Fruit fly (Drosophila melanogaster): ENCODE data around the gene pns.
A peak's percentile ranks its signal among the peaks of the same experiment; 100 is the strongest.

pns gene

DNA sequence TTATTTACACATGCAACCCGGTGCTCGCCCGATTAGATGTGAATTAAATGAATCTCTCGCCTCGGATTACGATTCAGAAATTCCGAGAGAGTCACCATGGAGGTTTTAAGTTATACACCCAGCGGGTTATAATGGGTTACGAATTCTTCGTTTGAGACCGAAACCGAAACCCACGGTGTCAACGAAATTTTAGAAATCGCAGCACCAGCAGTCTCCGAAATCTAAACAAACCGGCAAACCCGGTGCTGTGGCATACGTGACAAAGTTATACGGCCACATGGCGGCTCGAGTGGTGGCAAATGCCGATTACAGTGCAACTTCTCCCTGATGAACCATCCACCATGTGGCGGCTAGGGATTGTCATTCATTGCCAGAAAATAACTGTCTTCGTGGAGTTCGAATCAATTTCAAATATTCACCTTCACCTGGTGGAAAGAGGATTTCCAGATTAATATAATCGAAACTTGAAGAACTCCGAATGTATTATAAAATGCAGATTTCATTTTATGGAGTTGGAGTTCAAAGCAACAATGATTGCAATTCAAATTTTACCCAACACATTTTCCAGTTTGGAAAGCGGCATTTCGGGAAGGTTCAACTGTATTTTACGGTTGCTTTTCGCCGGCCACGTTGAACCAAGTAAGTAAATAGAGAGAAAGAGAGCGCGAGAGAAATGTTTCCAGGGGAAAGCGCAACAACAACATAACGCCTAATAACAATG is 21.0 kb upstream of the pns start (continued):
- peak; percentile 35; the same call in 1 of the 2 replicates for TF ChIP-seq E2f2 (GFP tag; IDR thresholded peaks at IDR 0.05)
- peak; percentile 82 for TF ChIP-seq Oli (tag; optimal IDR thresholded peaks at IDR 0.05)
- no peak for TF ChIP-seq CG2129 (GFP tag; IDR thresholded peaks at IDR 0.05; ENCODE audit: partially characterized antibody)
- peak; percentile 69 for TF ChIP-seq vvl (GFP tag; IDR thresholded peaks at IDR 0.05)
- peak; percentile 36 for TF ChIP-seq esg (GFP tag; conservative IDR thresholded peaks at IDR 0.05)
- peak in 1 of 2 experiments; percentile 78 for TF ChIP-seq Hr51 (GFP tag; optimal IDR thresholded peaks at IDR 0.05)
- peak; percentile 19; the same call in 1 of the 2 replicates for TF ChIP-seq klu (GFP tag; IDR thresholded peaks at IDR 0.05)
- no peak for TF ChIP-seq z (GFP tag; IDR thresholded peaks at IDR 0.05)
- TF ChIP-seq CG1603 (tag; optimal IDR thresholded peaks at IDR 0.05), result peak; percentile 70
- peak; percentile 49; the same call in 1 of the 2 replicates for TF ChIP-seq CG14014 (GFP tag; IDR thresholded peaks at IDR 0.05)
- 0 out of 2 replicates have a peak, but pooled peaks have one; percentile 32 for TF ChIP-seq sens-2 (GFP tag; IDR thresholded peaks at IDR 0.05)
- peak; percentile 34 for TF ChIP-seq CG2116 (GFP tag; optimal IDR thresholded peaks at IDR 0.05)
- peak; percentile 52 for TF ChIP-seq jumu (GFP tag; optimal IDR thresholded peaks at IDR 0.05)
- peak; percentile 74 for TF ChIP-seq CG4424 (GFP tag; optimal IDR thresholded peaks at IDR 0.05)
- 0 out of 2 replicates have a peak, but pooled peaks have one; percentile 14 for TF ChIP-seq H2.0 (GFP tag; IDR thresholded peaks at IDR 0.05)
- peak; percentile 69 for TF ChIP-seq CG6813 (GFP tag; optimal IDR thresholded peaks at IDR 0.05)
- no peak for TF ChIP-seq CG10147 (GFP tag; optimal IDR thresholded peaks at IDR 0.05)
- TF ChIP-seq CG10654 (GFP tag; optimal IDR thresholded peaks at IDR 0.05), result peak; percentile 49
- 0 out of 2 replicates have a peak, but pooled peaks have one; percentile 16 for TF ChIP-seq CG7372 (GFP tag; IDR thresholded peaks at IDR 0.05)
- TF ChIP-seq CkIIα-i1 (GFP tag; IDR thresholded peaks at IDR 0.05), result no peak
- TF ChIP-seq bab2 (GFP tag; optimal IDR thresholded peaks at IDR 0.05), result peak; percentile 73
- peak; percentile 77 for TF ChIP-seq oc (tag; optimal IDR thresholded peaks at IDR 0.05)
- no peak for TF ChIP-seq zf30C (GFP tag; optimal IDR thresholded peaks at IDR 0.05)
- TF ChIP-seq Ets65A (GFP tag), result peak; percentile 95
- TF ChIP-seq sqz (GFP tag; optimal IDR thresholded peaks at IDR 0.05), result peak; percentile 31
- peak; percentile 70 for TF ChIP-seq CG8944 (GFP tag; optimal IDR thresholded peaks at IDR 0.05)
- no peak for TF ChIP-seq Scr (GFP tag; IDR thresholded peaks at IDR 0.05; ENCODE audit: partially characterized antibody)
- peak; percentile 59 for TF ChIP-seq CG6689 (GFP tag; IDR thresholded peaks at IDR 0.05)
- TF ChIP-seq CrebB (tag; optimal IDR thresholded peaks at IDR 0.05), result peak; percentile 3
- peak; percentile 40; the same call in 1 of the 2 replicates for TF ChIP-seq Awh (GFP tag; IDR thresholded peaks at IDR 0.05)
- no peak for TF ChIP-seq CG6175 (GFP tag; IDR thresholded peaks at IDR 0.05)
- peak; percentile 43 for TF ChIP-seq Mad (GFP tag; optimal IDR thresholded peaks at IDR 0.05)
- TF ChIP-seq Dad (GFP tag; optimal IDR thresholded peaks at IDR 0.05), result peak; percentile 60
- TF ChIP-seq HHEX (GFP tag; optimal IDR thresholded peaks at IDR 0.05), result peak; percentile 53
- TF ChIP-seq vfl (GFP tag; optimal IDR thresholded peaks at IDR 0.05), result no peak
- TF ChIP-seq CG10321 (GFP tag; IDR thresholded peaks at IDR 0.05), result no peak
- no peak for TF ChIP-seq Dref (GFP tag; IDR thresholded peaks at IDR 0.05)
- TF ChIP-seq Spps (tag; optimal IDR thresholded peaks at IDR 0.05), result peak; percentile 35
- peak; percentile 41; the same call in 1 of the 3 replicates for TF ChIP-seq CG7357 (GFP tag; IDR thresholded peaks at IDR 0.05)
- no peak for TF ChIP-seq grn (GFP tag; optimal IDR thresholded peaks at IDR 0.05)
- peak; percentile 65 for TF ChIP-seq CG10543 (GFP tag; optimal IDR thresholded peaks at IDR 0.05)
- no peak for TF ChIP-seq Hey (tag; optimal IDR thresholded peaks at IDR 0.05)
- TF ChIP-seq CG30403 (GFP tag; optimal IDR thresholded peaks at IDR 0.05), result peak; percentile 85
- no peak for TF ChIP-seq Dbx (GFP tag; IDR thresholded peaks at IDR 0.05)
- TF ChIP-seq Max (GFP tag; optimal IDR thresholded peaks at IDR 0.05), result peak; percentile 59
- TF ChIP-seq CG10209 (GFP tag; optimal IDR thresholded peaks at IDR 0.05), result peak; percentile 66
- TF ChIP-seq PHDP (tag; optimal IDR thresholded peaks at IDR 0.05), result peak; percentile 70
- TF ChIP-seq Bdp1 (GFP tag; optimal IDR thresholded peaks at IDR 0.05), result peak; percentile 45
- peak; percentile 83 for TF ChIP-seq CG11504 (tag; optimal IDR thresholded peaks at IDR 0.05)

Data from whole organism, embryonic.